Worm (Caenorhabditis elegans) whole organism, young adult: ENCODE measurements around the gene F10E7.1.

Experiments
- B0019.2 ChIP-seq: fragments of 200-800 bp; sonication (Bioruptor generic); conservative IDR thresholded peaks from 2 replicates; pipeline ENCODE4 v1.3.6; 2022; ENCODE audit warnings: missing genetic modification reagents, missing genetic modification characterization, missing compliant biosample characterization
- B0035.1 ChIP-seq: sonication (generic microtip); optimal IDR thresholded peaks from 2 replicates; lab custom pipeline; 2016; ENCODE audit warnings: missing genetic modification characterization, mild to moderate bottlenecking, missing compliant biosample characterization, missing genotype, missing genetic modification reagents
- B0261.1 ChIP-seq: sonication (generic microtip); optimal IDR thresholded peaks from 2 replicates; lab custom pipeline; 2016; ENCODE audit warnings: mild to moderate bottlenecking, missing genetic modification characterization, moderate library complexity, missing compliant biosample characterization
- C17E4.6 ChIP-seq: fragments of 200-800 bp; sonication (Bioruptor generic); IDR thresholded peaks from 2 replicates; pipeline ENCODE4 v1.3.6; 2022; ENCODE audit warnings: missing genetic modification reagents, missing genetic modification characterization, missing compliant biosample characterization
- F49E8.2 ChIP-seq: sonication (generic microtip); optimal IDR thresholded peaks from 3 replicates; lab custom pipeline; 2017; ENCODE audit warnings: missing genetic modification characterization, mild to moderate bottlenecking, missing compliant biosample characterization, antibody characterized with exemption, moderate library complexity; ENCODE audit not compliant: insufficient read depth
- F52B5.7 ChIP-seq: sonication (generic microtip); optimal IDR thresholded peaks from 2 replicates; lab custom pipeline; 2016; ENCODE audit warnings: mild to moderate bottlenecking, missing genetic modification characterization, missing compliant biosample characterization
- K12H6.12 ChIP-seq: fragments of 200-800 bp; sonication (Bioruptor generic); optimal IDR thresholded peaks from 2 replicates; lab custom pipeline; 2018; ENCODE audit warnings: mild to moderate bottlenecking, missing genetic modification characterization, missing compliant biosample characterization
- Y67H2A.10 ChIP-seq: fragments of 200-800 bp; sonication (Bioruptor generic); conservative IDR thresholded peaks from 2 replicates; pipeline ENCODE4 v1.3.6; 2022; ENCODE audit warnings: missing genetic modification reagents, missing genetic modification characterization, missing compliant biosample characterization
- Y95B8A.8 ChIP-seq: fragments of 200-800 bp; sonication (Bioruptor generic); IDR thresholded peaks from 2 replicates; pipeline ENCODE4 v1.3.6; 2022; ENCODE audit warnings: missing genetic modification reagents, missing genetic modification characterization, missing compliant biosample characterization
- athp-1 ChIP-seq: sonication (generic microtip); optimal IDR thresholded peaks from 2 replicates; lab custom pipeline; 2017; ENCODE audit warnings: mild to moderate bottlenecking, missing genetic modification characterization, missing compliant biosample characterization
- attf-3 ChIP-seq: fragments of 200-800 bp; sonication (Bioruptor generic); conservative IDR thresholded peaks from 2 replicates; pipeline ENCODE4 v1.3.6; 2022; ENCODE audit warnings: missing genetic modification reagents, missing genetic modification characterization, missing compliant biosample characterization
- attf-5 ChIP-seq: fragments of 200-800 bp; sonication (Bioruptor generic); optimal IDR thresholded peaks from 2 replicates; lab custom pipeline; 2018; ENCODE audit warnings: mild to moderate bottlenecking, missing genetic modification characterization, missing compliant biosample characterization
- attf-6 ChIP-seq: fragments of 200-800 bp; sonication (Bioruptor generic); IDR thresholded peaks from 2 replicates; pipeline ENCODE4 v1.3.6; 2022; ENCODE audit warnings: missing genetic modification reagents, missing genetic modification characterization, missing compliant biosample characterization
- bed-2 ChIP-seq: fragments of 200-800 bp; sonication (Bioruptor generic); IDR thresholded peaks from 2 replicates; pipeline ENCODE4 v1.3.6; 2022; ENCODE audit warnings: missing genetic modification reagents, missing genetic modification characterization, missing compliant biosample characterization
- ccch-3 ChIP-seq: fragments of 200-800 bp; sonication (Bioruptor generic); optimal IDR thresholded peaks from 2 replicates; lab custom pipeline; 2018; ENCODE audit warnings: mild to moderate bottlenecking, missing genetic modification characterization, missing compliant biosample characterization
- cebp-2 ChIP-seq: fragments of 200-800 bp; sonication (Bioruptor generic); IDR thresholded peaks from 2 replicates; pipeline ENCODE4 v1.3.6; 2022; ENCODE audit warnings: missing genetic modification characterization, missing compliant biosample characterization
- ceh-27 ChIP-seq: fragments of 200-800 bp; sonication (Bioruptor generic); optimal IDR thresholded peaks from 2 replicates; lab custom pipeline; 2018; ENCODE audit warnings: mild to moderate bottlenecking, missing genetic modification characterization, moderate library complexity, missing compliant biosample characterization
- ceh-40 ChIP-seq: fragments of 200-800 bp; sonication (Bioruptor generic); IDR thresholded peaks from 2 replicates; pipeline ENCODE4 v1.3.6; 2022; ENCODE audit warnings: missing genetic modification characterization, missing compliant biosample characterization
- ceh-91 ChIP-seq: fragments of 200-800 bp; sonication (Bioruptor generic); IDR thresholded peaks from 2 replicates; pipeline ENCODE4 v1.3.6; 2022; ENCODE audit warnings: missing genetic modification reagents, missing genetic modification characterization, missing compliant biosample characterization
- dpff-1 ChIP-seq: sonication (generic microtip); optimal IDR thresholded peaks from 2 replicates; lab custom pipeline; 2017; ENCODE audit warnings: mild to moderate bottlenecking, missing genetic modification characterization, missing compliant biosample characterization
- him-1 ChIP-seq: sonication (generic microtip); optimal IDR thresholded peaks from 2 replicates; lab custom pipeline; 2016; ENCODE audit warnings: missing genotype, missing genetic modification reagents, missing genetic modification characterization, missing compliant biosample characterization
- let-526 ChIP-seq: fragments of 200-800 bp; sonication (Bioruptor generic); IDR thresholded peaks from 2 replicates; pipeline ENCODE4 v1.3.6; 2022; ENCODE audit warnings: missing genetic modification reagents, missing genetic modification characterization, missing compliant biosample characterization
- lsl-1 ChIP-seq: fragments of 200-800 bp; sonication (Bioruptor generic); optimal IDR thresholded peaks from 2 replicates; lab custom pipeline; 2018; ENCODE audit warnings: mild to moderate bottlenecking, missing genetic modification characterization, moderate library complexity, missing compliant biosample characterization
- madf-10 ChIP-seq: sonication (generic microtip); optimal IDR thresholded peaks from 2 replicates; lab custom pipeline; 2016; ENCODE audit warnings: mild to moderate bottlenecking, missing genetic modification characterization, missing compliant biosample characterization
- madf-8 ChIP-seq: fragments of 200-800 bp; sonication (Bioruptor generic); conservative IDR thresholded peaks from 2 replicates; pipeline ENCODE4 v1.3.6; 2022; ENCODE audit warnings: missing genetic modification reagents, missing genetic modification characterization, missing compliant biosample characterization
- nhr-179 ChIP-seq: sonication (generic microtip); optimal IDR thresholded peaks from 2 replicates; lab custom pipeline; 2016; ENCODE audit warnings: mild to moderate bottlenecking, missing genetic modification characterization, missing compliant biosample characterization
- nhr-27 ChIP-seq: fragments of 200-800 bp; sonication (Bioruptor generic); optimal IDR thresholded peaks from 2 replicates; lab custom pipeline; 2018; ENCODE audit warnings: mild to moderate bottlenecking, missing genetic modification characterization, moderate library complexity, missing compliant biosample characterization
- nhr-80 ChIP-seq: sonication (generic microtip); optimal IDR thresholded peaks from 2 replicates; lab custom pipeline; 2016; ENCODE audit warnings: missing genetic modification characterization, missing compliant biosample characterization
- pha-4 ChIP-seq: fragments of 150-350 bp; sonication (generic microtip); optimal IDR thresholded peaks from 2 replicates; lab custom pipeline; 2014; ENCODE audit warnings: missing biosample characterization, missing genetic modification reagents, missing genetic modification characterization
- sdz-38 ChIP-seq: sonication (generic microtip); optimal IDR thresholded peaks from 2 replicates; lab custom pipeline; 2016; ENCODE audit warnings: missing genotype, missing genetic modification characterization, missing compliant biosample characterization
- sea-2 ChIP-seq: fragments of 200-800 bp; sonication (Bioruptor generic); IDR thresholded peaks from 2 replicates; pipeline ENCODE4 v1.3.6; 2022; ENCODE audit warnings: missing genetic modification characterization, missing compliant biosample characterization
- snpc-1.1 ChIP-seq: sonication (generic microtip); optimal IDR thresholded peaks from 2 replicates; lab custom pipeline; 2017; ENCODE audit warnings: missing genetic modification characterization, mild to moderate bottlenecking, missing compliant biosample characterization, antibody characterized with exemption, moderate library complexity, missing genotype, missing genetic modification reagents; ENCODE audit not compliant: insufficient read depth
- tbx-9 ChIP-seq: sonication (generic microtip); optimal IDR thresholded peaks from 2 replicates; lab custom pipeline; 2016; ENCODE audit warnings: borderline replicate concordance, missing genetic modification characterization, inconsistent platforms, missing compliant biosample characterization
- zim-3 ChIP-seq: sonication (generic microtip); optimal IDR thresholded peaks from 2 replicates; lab custom pipeline; 2017; ENCODE audit warnings: mild to moderate bottlenecking, missing genetic modification characterization, moderate library complexity, missing compliant biosample characterization
- ztf-18 ChIP-seq: sonication (generic microtip); optimal IDR thresholded peaks from 2 replicates; lab custom pipeline; 2016; ENCODE audit warnings: missing genotype, mild to moderate bottlenecking, missing genetic modification characterization, missing compliant biosample characterization
- ztf-25 ChIP-seq: fragments of 200-800 bp; sonication (Bioruptor generic); IDR thresholded peaks from 2 replicates; pipeline ENCODE4 v1.3.6; 2022; ENCODE audit warnings: missing genetic modification reagents, missing genetic modification characterization, missing compliant biosample characterization
- ztf-28 ChIP-seq: fragments of 200-800 bp; sonication (Bioruptor generic); IDR thresholded peaks from 2 replicates; pipeline ENCODE4 v1.3.6; 2022; ENCODE audit warnings: missing genetic modification reagents, missing genetic modification characterization, missing compliant biosample characterization
- ztf-3 ChIP-seq: fragments of 200-800 bp; sonication (Bioruptor generic); optimal IDR thresholded peaks from 2 replicates; lab custom pipeline; 2018; ENCODE audit warnings: mild to moderate bottlenecking, missing genetic modification characterization, missing compliant biosample characterization
- ztf-6 ChIP-seq: fragments of 200-800 bp; sonication (Bioruptor generic); IDR thresholded peaks from 2 replicates; pipeline ENCODE4 v1.3.6; 2022; ENCODE audit warnings: missing genetic modification reagents, missing genetic modification characterization, missing compliant biosample characterization

The F10E7.1 gene

DNA sequence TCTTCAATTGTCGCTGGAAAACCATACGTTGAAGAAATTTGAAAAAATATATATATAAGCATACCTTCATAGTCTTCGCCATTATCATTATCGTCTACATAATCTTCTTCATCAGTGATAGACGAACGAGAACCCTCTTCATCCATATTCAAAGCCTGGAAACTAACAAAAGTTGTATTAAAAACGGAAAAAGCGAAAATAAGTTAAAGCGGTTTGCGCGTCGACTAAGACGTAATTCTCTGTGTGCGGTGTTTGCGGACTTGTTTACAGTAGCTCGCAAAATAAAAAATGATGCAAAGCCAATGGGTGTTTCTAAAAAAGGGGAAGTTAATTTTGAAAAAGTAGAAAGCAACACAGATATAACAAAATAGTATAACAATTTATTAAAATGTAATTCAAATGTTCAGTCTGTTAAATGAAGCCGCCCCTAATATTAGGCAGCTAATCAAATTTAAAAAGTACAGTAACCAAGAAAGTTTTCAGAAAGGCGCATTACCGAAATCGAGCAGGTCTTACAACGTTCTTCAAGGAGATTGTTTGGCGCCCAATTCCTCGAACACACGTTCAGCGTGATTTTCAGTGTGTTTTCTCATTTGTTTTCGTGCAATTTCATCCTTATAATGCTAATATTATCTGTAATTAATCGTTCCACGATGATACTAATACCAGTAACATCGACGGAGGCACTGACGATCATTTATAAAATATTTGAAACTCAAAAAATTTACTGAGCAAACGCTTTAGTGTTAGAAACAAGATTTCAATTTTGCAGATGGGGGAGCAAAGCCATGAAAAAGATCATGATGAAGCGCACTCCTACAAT is 5.5 kb downstream of the F10E7.1 start, which contains the start of the genes T07F8.4 and gld-3 (continued):
- TF ChIP-seq C17E4.6, result no peak
- TF ChIP-seq athp-1, result no peak
- TF ChIP-seq tbx-9 (tag; lab: Kevin White, UChicago), result no peak
- TF ChIP-seq K12H6.12 (tag; lab: Kevin White, UChicago), result no peak
- no peak for TF ChIP-seq attf-6 (GFP tag; lab: Robert Waterston, UW)
- no peak for TF ChIP-seq ceh-27
- no peak for TF ChIP-seq dpff-1 (tag; lab: Kevin White, UChicago)
- 0 out of 2 replicates have a peak, but pooled peaks have one; percentile 37 for TF ChIP-seq Y95B8A.8
- TF ChIP-seq attf-5 (GFP tag; lab: Kevin White, UChicago), result no peak
- peak; percentile 96 for TF ChIP-seq lsl-1 (GFP tag; lab: Kevin White, UChicago)
- TF ChIP-seq madf-8 (GFP tag; lab: Robert Waterston, UW), result peak; percentile 81
- TF ChIP-seq F49E8.2, result peak; percentile 58
- TF ChIP-seq B0019.2 (GFP tag; lab: Robert Waterston, UW), result no peak
- TF ChIP-seq nhr-27, result no peak
- no peak for TF ChIP-seq ztf-25 (GFP tag; lab: Robert Waterston, UW)
- no peak for TF ChIP-seq madf-10
- TF ChIP-seq sea-2 (GFP tag; lab: Robert Waterston, UW), result no peak
- no peak for TF ChIP-seq let-526 (GFP tag; lab: Robert Waterston, UW)
- no peak for TF ChIP-seq ccch-3 (GFP tag; lab: Kevin White, UChicago)
- peak; percentile 24 for TF ChIP-seq him-1 (tag; lab: Kevin White, UChicago)

DNA sequence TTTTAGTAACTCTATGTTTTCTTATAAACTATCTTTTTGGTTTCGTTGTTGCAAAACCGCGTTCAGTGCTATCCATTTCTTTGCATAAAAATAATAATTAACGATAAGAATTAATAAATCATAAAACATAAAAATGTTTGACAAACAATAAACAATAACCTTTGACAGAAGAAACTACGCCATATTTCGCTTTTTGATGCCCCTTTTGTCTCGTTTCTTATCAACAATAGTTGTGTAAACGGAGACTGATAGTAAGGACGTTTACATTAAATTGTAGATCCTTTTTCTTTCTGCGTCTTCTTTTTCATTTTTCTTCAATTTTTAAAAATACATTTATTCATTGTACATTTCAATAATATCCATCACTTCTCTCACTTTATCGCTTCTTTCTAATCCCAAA is 12.5 kb downstream of the F10E7.1 start:
- no peak for TF ChIP-seq ztf-6 (GFP tag; lab: Robert Waterston, UW)
- TF ChIP-seq snpc-1.1, result no peak
- TF ChIP-seq nhr-80, result peak; percentile 28
- TF ChIP-seq pha-4 (tag; lab: Kevin White, UChicago), result no peak
- TF ChIP-seq Y95B8A.8, result no peak
- TF ChIP-seq cebp-2 (GFP tag; lab: Robert Waterston, UW), result no peak
- no peak for TF ChIP-seq B0261.1 (tag; lab: Kevin White, UChicago)

DNA sequence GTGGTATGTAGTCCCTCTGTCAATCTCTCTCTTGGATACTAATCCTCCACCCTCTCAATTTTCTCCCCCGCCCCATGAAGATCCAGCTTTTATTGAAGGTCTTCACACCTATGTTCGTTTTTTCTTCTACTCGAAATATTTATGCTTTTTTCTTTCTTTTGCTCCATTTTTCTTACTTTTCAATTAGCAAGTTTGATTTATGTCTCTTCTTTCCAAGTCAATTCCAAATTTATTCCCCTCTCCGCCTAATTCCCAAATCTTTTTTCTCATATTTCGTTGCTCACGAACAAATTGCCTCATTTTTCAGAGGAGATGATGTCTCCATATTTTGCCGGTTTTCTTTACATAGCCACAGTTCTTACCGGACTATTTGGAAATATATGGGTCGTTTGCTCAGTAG is 17.8 kb downstream of the F10E7.1 start, which contains the start of gene npr-31:
TSS of gene npr-31 (plus strand) at position 301 of the 400 bp plus-strand sequence.
- TF ChIP-seq sdz-38 (tag; lab: Kevin White, UChicago) (no peak), ceh-40 (GFP tag; lab: Robert Waterston, UW) (no peak), zim-3 (tag; lab: Kevin White, UChicago) (no peak)

DNA sequence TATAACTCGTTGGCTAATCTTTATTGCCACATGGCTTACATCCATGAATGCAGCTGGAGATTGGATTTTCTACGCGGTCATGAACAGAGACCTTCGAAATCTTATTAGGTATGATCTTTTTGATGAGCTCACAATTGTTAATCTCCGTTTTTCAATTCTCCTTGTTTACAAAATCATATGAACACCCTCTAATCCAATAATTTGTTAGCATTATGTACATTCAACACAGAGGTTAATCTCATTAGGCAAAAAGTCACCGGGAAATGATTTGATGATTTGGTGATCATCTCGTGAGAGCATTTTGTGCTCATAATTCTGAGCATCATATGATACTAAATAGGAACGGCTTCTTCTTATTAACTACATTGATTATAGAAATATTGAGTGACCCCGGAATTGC is 19.7 kb downstream of the F10E7.1 start:
- no peak for TF ChIP-seq B0035.1
- TF ChIP-seq him-1 (tag; lab: Kevin White, UChicago), result no peak
- TF ChIP-seq F52B5.7 (tag; lab: Kevin White, UChicago), result no peak
- no peak for TF ChIP-seq ztf-3 (GFP tag; lab: Kevin White, UChicago)
- TF ChIP-seq bed-2 (GFP tag; lab: Robert Waterston, UW), result no peak
- no peak for TF ChIP-seq ztf-18 (tag; lab: Kevin White, UChicago)
- TF ChIP-seq nhr-179 (tag; lab: Kevin White, UChicago), result no peak
- no peak for TF ChIP-seq Y95B8A.8
- no peak for TF ChIP-seq ceh-91 (GFP tag; lab: Robert Waterston, UW)
- no peak for TF ChIP-seq sea-2 (GFP tag; lab: Robert Waterston, UW)
- TF ChIP-seq attf-3 (GFP tag; lab: Robert Waterston, UW), result no peak
- TF ChIP-seq Y67H2A.10 (GFP tag; lab: Robert Waterston, UW), result no peak
- no peak for TF ChIP-seq nhr-80
- no peak for TF ChIP-seq ztf-28 (GFP tag; lab: Robert Waterston, UW)
- TF ChIP-seq, all 124 proteins: peak for 0
